5 fruit fly cellular contexts compared by ENCODE assay signal in the genomic region with DNA sequence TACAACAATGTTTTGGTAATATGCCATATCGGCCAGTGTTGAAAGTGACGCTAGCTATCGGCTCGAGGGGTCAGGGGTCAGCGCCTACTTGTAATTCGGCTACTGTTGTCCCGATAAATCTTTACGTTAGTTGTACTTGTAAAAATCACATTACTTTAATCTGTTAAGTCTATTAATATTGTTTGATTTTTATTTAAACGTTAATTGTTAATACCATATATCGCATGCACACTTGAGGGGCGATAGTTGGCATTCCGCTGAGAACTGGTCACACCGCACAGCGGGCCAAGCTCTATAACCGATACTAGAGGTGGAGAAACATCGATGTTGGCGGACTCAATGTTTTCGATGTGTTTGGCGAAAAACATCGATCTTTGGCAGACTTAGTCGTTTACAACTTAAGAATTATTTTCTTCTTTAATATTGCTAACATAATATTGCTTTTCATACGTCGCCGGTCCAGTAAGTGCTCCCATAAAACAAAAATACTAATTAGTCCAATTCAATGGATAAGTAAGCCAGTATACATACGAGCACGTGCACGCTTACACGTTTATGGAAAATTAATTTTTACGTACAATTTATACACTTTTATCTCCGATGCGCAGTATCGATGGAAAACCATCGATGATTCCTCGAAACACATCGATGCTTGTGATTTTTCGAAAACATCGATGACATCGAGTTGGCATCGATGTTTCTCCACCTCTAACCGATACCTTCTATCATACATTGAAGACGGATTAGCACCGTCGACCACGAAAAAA.
TF ChIP-seq lines count a peak whose summit lies in the region.

rux (minus strand) TSS at position 621 of the 767 bp plus-strand sequence.
MCTS1 (plus strand) TSS at position 713 of the 767 bp plus-strand sequence.

- no peak for TF ChIP-seq CTCF in whole organism, embryonic (GFP tag; optimal IDR thresholded peaks at IDR 0.05; lab: Kevin White, UChicago)

TF ChIP-seq in whole organism, adult, 20 proteins besides CTCF, POLR2A, EP300 and RAD21 (continues in another document):
- TF ChIP-seq CG12768 (GFP tag; optimal IDR thresholded peaks at IDR 0.05; lab: Kevin White, UChicago) (peak; percentile 16), CG11617 (GFP tag; optimal IDR thresholded peaks at IDR 0.05; lab: Kevin White, UChicago) (peak; percentile 27), pad (GFP tag; optimal IDR thresholded peaks at IDR 0.05; lab: Kevin White, UChicago) (peak; percentile 40), Hr96 (GFP tag; optimal IDR thresholded peaks at IDR 0.05; lab: Kevin White, UChicago) (peak; percentile 59), ovo (GFP tag; optimal IDR thresholded peaks at IDR 0.05; lab: Kevin White, UChicago) (peak; percentile 30), tj (GFP tag; optimal IDR thresholded peaks at IDR 0.05; lab: Kevin White, UChicago) (peak; percentile 3), bab1 (GFP tag; optimal IDR thresholded peaks at IDR 0.05; lab: Kevin White, UChicago) (peak; percentile 26), CG1620 (GFP tag; optimal IDR thresholded peaks at IDR 0.05; lab: Kevin White, UChicago) (peak; percentile 53), Crg-1 (GFP tag; optimal IDR thresholded peaks at IDR 0.05; lab: Kevin White, UChicago) (peak; percentile 48), CG14711 (tag; optimal IDR thresholded peaks at IDR 0.05; lab: Kevin White, UChicago) (no peak), cnc (optimal IDR thresholded peaks at IDR 0.05; lab: Kevin White, UChicago) (no peak), CG7101 (tag; optimal IDR thresholded peaks at IDR 0.05; lab: Kevin White, UChicago) (peak; percentile 55), Clk (GFP tag; optimal IDR thresholded peaks at IDR 0.05; lab: Kevin White, UChicago) (no peak), CG33017 (tag; optimal IDR thresholded peaks at IDR 0.05; lab: Kevin White, UChicago) (no peak), Mnt (GFP tag; optimal IDR thresholded peaks at IDR 0.05; lab: Kevin White, UChicago) (peak; percentile 53), cic (GFP tag; optimal IDR thresholded peaks at IDR 0.05; lab: Kevin White, UChicago) (no peak)

TF ChIP-seq in whole organism, embryonic, 481 proteins besides CTCF, POLR2A, EP300 and RAD21 (continues in another document):
- TF ChIP-seq B-H2 (GFP tag; optimal IDR thresholded peaks at IDR 0.05; lab: Kevin White, UChicago) (peak; percentile 38), slp2 (GFP tag; optimal IDR thresholded peaks at IDR 0.05; lab: Kevin White, UChicago) (peak; percentile 20), CG6654 (GFP tag; optimal IDR thresholded peaks at IDR 0.05; lab: Kevin White, UChicago) (no peak), CG13775 (GFP tag; optimal IDR thresholded peaks at IDR 0.05; lab: Kevin White, UChicago) (peak; percentile 29), eyg (GFP tag; optimal IDR thresholded peaks at IDR 0.05; lab: Kevin White, UChicago) (no peak), CG8089 (GFP tag; optimal IDR thresholded peaks at IDR 0.05; lab: Kevin White, UChicago) (no peak), Sin3A (optimal IDR thresholded peaks at IDR 0.05; lab: Kevin White, UChicago) (peak; percentile 97), sisA (GFP tag; IDR thresholded peaks at IDR 0.05; lab: Robert Waterston, UW) (peak; percentile 54; the same call in 1 of the 2 replicates), CG10565 (GFP tag; optimal IDR thresholded peaks at IDR 0.05; lab: Kevin White, UChicago) (no peak), CG8765 (GFP tag; IDR thresholded peaks at IDR 0.05; lab: Robert Waterston, UW) (no peak), lmd (GFP tag; IDR thresholded peaks at IDR 0.05; lab: Robert Waterston, UW) (peak; percentile 45; the same call in 1 of the 2 replicates), CG42726 (GFP tag; IDR thresholded peaks at IDR 0.05; lab: Robert Waterston, UW; ENCODE audit: partially characterized antibody) (peak; percentile 90), CG1832 (GFP tag; optimal IDR thresholded peaks at IDR 0.05; lab: Kevin White, UChicago) (no peak), peb (GFP tag; IDR thresholded peaks at IDR 0.05; lab: Robert Waterston, UW) (no peak), CG12744 (GFP tag; optimal IDR thresholded peaks at IDR 0.05; lab: Kevin White, UChicago) (no peak), Max (GFP tag; optimal IDR thresholded peaks at IDR 0.05; lab: Kevin White, UChicago) (no peak)

TF ChIP-seq in whole organism, prepupa, 60 proteins besides CTCF, POLR2A, EP300 and RAD21 (continues in another document):
- no peak for TF ChIP-seq CG8319 (GFP tag; optimal IDR thresholded peaks at IDR 0.05; lab: Kevin White, UChicago)
- TF ChIP-seq svp (GFP tag; lab: Kevin White, UChicago): peak; percentile 100
- no peak for TF ChIP-seq CG6808 (GFP tag; optimal IDR thresholded peaks at IDR 0.05; lab: Kevin White, UChicago)
- no peak for TF ChIP-seq CG8119 (GFP tag; IDR thresholded peaks at IDR 0.05; lab: Robert Waterston, UW)
- no peak; the same call in 1 of the 2 replicates for TF ChIP-seq CG11294 (GFP tag; IDR thresholded peaks at IDR 0.05; lab: Robert Waterston, UW)
- no peak for TF ChIP-seq CG8632 (GFP tag; optimal IDR thresholded peaks at IDR 0.05; lab: Kevin White, UChicago)
- TF ChIP-seq Sox14 (GFP tag; optimal IDR thresholded peaks at IDR 0.05; lab: Kevin White, UChicago): peak; percentile 4
- TF ChIP-seq CG3919 (GFP tag; optimal IDR thresholded peaks at IDR 0.05; lab: Kevin White, UChicago): peak; percentile 31
- no peak for TF ChIP-seq Gug (GFP tag; IDR thresholded peaks at IDR 0.05; lab: Robert Waterston, UW)
- TF ChIP-seq CG10631 (GFP tag; optimal IDR thresholded peaks at IDR 0.05; lab: Kevin White, UChicago): peak; percentile 20
- no peak for TF ChIP-seq Eip93F (GFP tag; optimal IDR thresholded peaks at IDR 0.05; lab: Kevin White, UChicago)
- no peak for TF ChIP-seq CG4318 (GFP tag; optimal IDR thresholded peaks at IDR 0.05; lab: Kevin White, UChicago)
- TF ChIP-seq vri (GFP tag; optimal IDR thresholded peaks at IDR 0.05; lab: Kevin White, UChicago): peak; percentile 41
- peak; percentile 21 for TF ChIP-seq pdm3 (GFP tag; optimal IDR thresholded peaks at IDR 0.05; lab: Kevin White, UChicago)
- TF ChIP-seq net (GFP tag; optimal IDR thresholded peaks at IDR 0.05; lab: Kevin White, UChicago): no peak
- no peak for TF ChIP-seq CG6163 (GFP tag; IDR thresholded peaks at IDR 0.05; lab: Robert Waterston, UW)
- peak; percentile 41 for TF ChIP-seq lz (GFP tag; optimal IDR thresholded peaks at IDR 0.05; lab: Kevin White, UChicago)
- peak; percentile 22 for TF ChIP-seq topi (GFP tag; optimal IDR thresholded peaks at IDR 0.05; lab: Kevin White, UChicago)

TF ChIP-seq in whole organism, pupa, 21 proteins besides CTCF, POLR2A, EP300 and RAD21:
- peak; percentile 21 for TF ChIP-seq CG14655 (GFP tag; optimal IDR thresholded peaks at IDR 0.05; lab: Kevin White, UChicago)
- TF ChIP-seq fd96Ca (GFP tag; IDR thresholded peaks at IDR 0.05; lab: Robert Waterston, UW): peak; percentile 30; the same call in 1 of the 3 replicates
- TF ChIP-seq CG32121 (GFP tag; IDR thresholded peaks at IDR 0.05; lab: Robert Waterston, UW): no peak
- peak; percentile 8 for TF ChIP-seq CG8159 (tag; optimal IDR thresholded peaks at IDR 0.05; lab: Kevin White, UChicago)

TF ChIP-seq in whole organism, wandering third instar larva, 38 proteins besides CTCF, POLR2A, EP300 and RAD21 (continues in another document):
- no peak for TF ChIP-seq CG32264 (GFP tag; optimal IDR thresholded peaks at IDR 0.05; lab: Kevin White, UChicago)
- TF ChIP-seq Dif (GFP tag; optimal IDR thresholded peaks at IDR 0.05; lab: Kevin White, UChicago; ENCODE audit: partially characterized antibody): no peak
- peak; percentile 29 for TF ChIP-seq HLH106 (tag; optimal IDR thresholded peaks at IDR 0.05; lab: Kevin White, UChicago)
- peak; percentile 25 for TF ChIP-seq dmrt93B (GFP tag; optimal IDR thresholded peaks at IDR 0.05; lab: Kevin White, UChicago)
- TF ChIP-seq br (GFP tag; optimal IDR thresholded peaks at IDR 0.05; lab: Kevin White, UChicago): peak; percentile 32
- TF ChIP-seq lola (GFP tag; optimal IDR thresholded peaks at IDR 0.05; lab: Kevin White, UChicago): no peak
- peak; percentile 16 for TF ChIP-seq OdsH (GFP tag; optimal IDR thresholded peaks at IDR 0.05; lab: Kevin White, UChicago)
- TF ChIP-seq Myc (optimal IDR thresholded peaks at IDR 0.05; lab: Kevin White, UChicago): no peak
- peak; percentile 4 for TF ChIP-seq ey (GFP tag; optimal IDR thresholded peaks at IDR 0.05; lab: Kevin White, UChicago)
- TF ChIP-seq N (GFP tag; optimal IDR thresholded peaks at IDR 0.05; lab: Kevin White, UChicago): no peak
- TF ChIP-seq Jra (GFP tag; optimal IDR thresholded peaks at IDR 0.05; lab: Kevin White, UChicago): peak; percentile 39
- TF ChIP-seq Hr78 (GFP tag; optimal IDR thresholded peaks at IDR 0.05; lab: Kevin White, UChicago): peak; percentile 63
- TF ChIP-seq foxo (GFP tag; optimal IDR thresholded peaks at IDR 0.05; lab: Kevin White, UChicago): peak in 1 of 2 experiments; percentile 52
- TF ChIP-seq sv (GFP tag; optimal IDR thresholded peaks at IDR 0.05; lab: Kevin White, UChicago): no peak
- TF ChIP-seq brk (GFP tag; optimal IDR thresholded peaks at IDR 0.05; lab: Kevin White, UChicago): peak; percentile 52
- TF ChIP-seq usp (GFP tag; optimal IDR thresholded peaks at IDR 0.05; lab: Kevin White, UChicago): no peak
- TF ChIP-seq Hr83 (GFP tag; optimal IDR thresholded peaks at IDR 0.05; lab: Kevin White, UChicago; ENCODE audit: poor library complexity, severe bottlenecking): peak; percentile 60
- peak; percentile 26 for TF ChIP-seq rgr (GFP tag; optimal IDR thresholded peaks at IDR 0.05; lab: Kevin White, UChicago)
- no peak for TF ChIP-seq sage (GFP tag; optimal IDR thresholded peaks at IDR 0.05; lab: Kevin White, UChicago)
- no peak for TF ChIP-seq dsf (GFP tag; optimal IDR thresholded peaks at IDR 0.05; lab: Kevin White, UChicago; ENCODE audit: borderline replicate concordance)
- TF ChIP-seq jim (GFP tag; optimal IDR thresholded peaks at IDR 0.05; lab: Kevin White, UChicago): no peak
- no peak for TF ChIP-seq Dfd (GFP tag; optimal IDR thresholded peaks at IDR 0.05; lab: Kevin White, UChicago)
- peak; percentile 72 for TF ChIP-seq woc (GFP tag; optimal IDR thresholded peaks at IDR 0.05; lab: Kevin White, UChicago)
- peak; percentile 60 for TF ChIP-seq GATAd (GFP tag; optimal IDR thresholded peaks at IDR 0.05; lab: Kevin White, UChicago)
- no peak for TF ChIP-seq Sp1 (GFP tag; optimal IDR thresholded peaks at IDR 0.05; lab: Kevin White, UChicago)
- TF ChIP-seq CrebA (GFP tag; optimal IDR thresholded peaks at IDR 0.05; lab: Kevin White, UChicago; ENCODE audit: borderline replicate concordance): no peak
- no peak for TF ChIP-seq pan (optimal IDR thresholded peaks at IDR 0.05; lab: Kevin White, UChicago)
- no peak for TF ChIP-seq Rel (GFP tag; optimal IDR thresholded peaks at IDR 0.05; lab: Kevin White, UChicago)
- no peak for TF ChIP-seq Rel (tag; optimal IDR thresholded peaks at IDR 0.05; lab: Kevin White, UChicago)
- TF ChIP-seq Mio (GFP tag; optimal IDR thresholded peaks at IDR 0.05; lab: Kevin White, UChicago): no peak
- peak; percentile 35 for TF ChIP-seq h (GFP tag; optimal IDR thresholded peaks at IDR 0.05; lab: Kevin White, UChicago)
- TF ChIP-seq Abd-B (GFP tag; optimal IDR thresholded peaks at IDR 0.05; lab: Kevin White, UChicago): no peak
- peak; percentile 55 for TF ChIP-seq Hnf4 (GFP tag; optimal IDR thresholded peaks at IDR 0.05; lab: Kevin White, UChicago)
